Worm (Caenorhabditis elegans) whole organism, L4 larva: ENCODE data around the gene R09B5.11.

Source experiments
- F10B5.3 ChIP-seq: sonication (generic microtip); optimal IDR thresholded peaks from 2 replicates; lab custom pipeline; 2016; ENCODE audit warnings: mild to moderate bottlenecking, missing genetic modification characterization, missing compliant biosample characterization
- F44E2.7 ChIP-seq: fragments of 200-800 bp; sonication (Bioruptor generic); IDR thresholded peaks from 2 replicates; pipeline ENCODE4 v2.1.2; 2022; ENCODE audit warnings: missing genetic modification characterization, missing compliant biosample characterization
- Y75B8A.6 ChIP-seq: fragments of 200-800 bp; sonication (Bioruptor generic); IDR thresholded peaks from 2 replicates; pipeline ENCODE4 v1.3.6; 2022; ENCODE audit warnings: missing genetic modification reagents, missing genetic modification characterization, missing compliant biosample characterization
- ZK337.2 ChIP-seq: fragments of 200-800 bp; sonication (Bioruptor generic); IDR thresholded peaks from 2 replicates; pipeline ENCODE4 v1.3.6; 2022; ENCODE audit warnings: missing genetic modification reagents, missing genetic modification characterization, missing compliant biosample characterization
- aha-1 ChIP-seq: fragments of 150-350 bp; peaks from one replicate; lab custom pipeline; 2014; ENCODE audit warnings: missing biosample characterization, missing genetic modification characterization
- aly-2 ChIP-seq: sonication (generic microtip); optimal IDR thresholded peaks from 2 replicates; lab custom pipeline; 2018; ENCODE audit warnings: missing biosample characterization, missing genetic modification characterization
- cey-2 ChIP-seq: sonication (generic microtip); optimal IDR thresholded peaks from 3 replicates; lab custom pipeline; 2017; ENCODE audit warnings: missing genetic modification characterization, mild to moderate bottlenecking, missing compliant biosample characterization, antibody characterized with exemption, borderline replicate concordance; ENCODE audit not compliant: insufficient read depth
- ctbp-1 ChIP-seq: fragments of 200-800 bp; sonication (Bioruptor generic); IDR thresholded peaks from 2 replicates; pipeline ENCODE4 v1.3.6; 2022; ENCODE audit warnings: missing genetic modification reagents, missing genetic modification characterization, missing compliant biosample characterization
- daf-16 ChIP-seq, 3 experiments: sonication (generic microtip); optimal IDR thresholded peaks; 2 replicates each; lab custom pipeline; 2016 to 2017; ENCODE audit warnings: missing genetic modification characterization in 3 of 3, missing genetic modification reagents in 3 of 3, mild to moderate bottlenecking in 2 of 3, missing compliant biosample characterization in 2 of 3, missing biosample characterization in 1 of 3, moderate library complexity in 1 of 3
- dmd-6 ChIP-seq: fragments of 200-800 bp; sonication (Bioruptor generic); IDR thresholded peaks from 2 replicates; pipeline ENCODE4 v1.3.6; 2022; ENCODE audit warnings: missing genetic modification reagents, missing genetic modification characterization, missing compliant biosample characterization
- dmd-8 ChIP-seq: fragments of 200-800 bp; sonication (Bioruptor generic); IDR thresholded peaks from 2 replicates; pipeline ENCODE4 v1.3.6; 2022; ENCODE audit warnings: missing genetic modification characterization, missing compliant biosample characterization
- dpl-1 ChIP-seq: fragments of 150-350 bp; optimal IDR thresholded peaks from 2 replicates; lab custom pipeline; 2014; ENCODE audit warnings: missing biosample characterization, missing genetic modification reagents, missing genetic modification characterization
- dve-1 ChIP-seq: sonication (generic microtip); optimal IDR thresholded peaks from 2 replicates; lab custom pipeline; 2017; ENCODE audit warnings: antibody characterized with exemption, mild to moderate bottlenecking, missing genetic modification characterization, missing compliant biosample characterization; ENCODE audit not compliant: insufficient read depth
- fkh-10 ChIP-seq: fragments of 150-350 bp; optimal IDR thresholded peaks from 2 replicates; lab custom pipeline; 2014; ENCODE audit warnings: missing biosample characterization, missing genetic modification reagents, missing genetic modification characterization
- gei-8 ChIP-seq: fragments of 200-800 bp; sonication (Bioruptor generic); optimal IDR thresholded peaks from 2 replicates; lab custom pipeline; 2018; ENCODE audit warnings: mild to moderate bottlenecking, missing genetic modification characterization, missing compliant biosample characterization
- hlh-11 ChIP-seq: fragments of 200-800 bp; sonication (Bioruptor generic); optimal IDR thresholded peaks from 2 replicates; lab custom pipeline; 2018; ENCODE audit warnings: mild to moderate bottlenecking, missing genetic modification characterization, missing compliant biosample characterization
- hlh-30 ChIP-seq: sonication (generic microtip); optimal IDR thresholded peaks from 2 replicates; lab custom pipeline; 2017; ENCODE audit warnings: antibody characterized with exemption, mild to moderate bottlenecking, missing genetic modification characterization, missing compliant biosample characterization; ENCODE audit not compliant: insufficient read depth
- jun-1 ChIP-seq: fragments of 150-350 bp; optimal IDR thresholded peaks from 2 replicates; lab custom pipeline; 2014; ENCODE audit warnings: missing biosample characterization, missing genetic modification reagents, missing genetic modification characterization
- lin-38 ChIP-seq: fragments of 200-800 bp; sonication (Bioruptor generic); IDR thresholded peaks from 2 replicates; pipeline ENCODE4 v1.3.6; 2022; ENCODE audit warnings: missing genetic modification reagents, missing genetic modification characterization, missing compliant biosample characterization
- lsy-2 ChIP-seq, 2 experiments: fragments of 150-350 bp in 1 of 2; sonication (generic microtip) in 1 of 2; optimal IDR thresholded peaks; 2 replicates each; lab custom pipeline; 2014 to 2017; ENCODE audit warnings: missing biosample characterization in 2 of 2, missing genetic modification characterization in 2 of 2
- mdl-1 ChIP-seq, 2 experiments: fragments of 150-350 bp in 1 of 2; sonication (generic microtip) in 1 of 2; optimal IDR thresholded peaks; 2 replicates each; lab custom pipeline; 2014 to 2017; ENCODE audit warnings: missing biosample characterization in 2 of 2, missing genetic modification characterization in 2 of 2
- mes-2 ChIP-seq: sonication (generic microtip); optimal IDR thresholded peaks from 2 replicates; lab custom pipeline; 2016; ENCODE audit warnings: missing genotype, mild to moderate bottlenecking, missing genetic modification characterization, missing compliant biosample characterization; ENCODE audit not compliant: poor library complexity, severe bottlenecking
- mxl-3 ChIP-seq: fragments of 200-800 bp; sonication (Bioruptor generic); optimal IDR thresholded peaks from 2 replicates; lab custom pipeline; 2018; ENCODE audit warnings: mild to moderate bottlenecking, missing genetic modification characterization, missing compliant biosample characterization
- nhr-10 ChIP-seq: fragments of 150-350 bp; optimal IDR thresholded peaks from 2 replicates; lab custom pipeline; 2014; ENCODE audit warnings: missing biosample characterization, missing genetic modification characterization
- nhr-237 ChIP-seq: sonication (generic microtip); optimal IDR thresholded peaks from 2 replicates; lab custom pipeline; 2017; ENCODE audit warnings: missing biosample characterization, missing genetic modification characterization
- nhr-28 ChIP-seq: fragments of 150-350 bp; optimal IDR thresholded peaks from 2 replicates; lab custom pipeline; 2014; ENCODE audit warnings: missing biosample characterization, missing genetic modification characterization
- nhr-48 ChIP-seq: sonication (generic microtip); optimal IDR thresholded peaks from 2 replicates; lab custom pipeline; 2016; ENCODE audit warnings: mild to moderate bottlenecking, missing genetic modification characterization, missing compliant biosample characterization
- nhr-77 ChIP-seq: fragments of 150-350 bp; optimal IDR thresholded peaks from 2 replicates; lab custom pipeline; 2014; ENCODE audit warnings: missing biosample characterization, missing genetic modification characterization
- php-3 ChIP-seq: fragments of 200-800 bp; sonication (Bioruptor generic); IDR thresholded peaks from 2 replicates; pipeline ENCODE4 v1.3.6; 2022; ENCODE audit warnings: missing genetic modification reagents, missing genetic modification characterization, missing compliant biosample characterization
- pqm-1 ChIP-seq: sonication (generic microtip); optimal IDR thresholded peaks from 2 replicates; lab custom pipeline; 2017; ENCODE audit warnings: missing biosample characterization, missing genetic modification characterization
- rbr-2 ChIP-seq: sonication (generic microtip); optimal IDR thresholded peaks from 2 replicates; lab custom pipeline; 2016; ENCODE audit warnings: missing genotype, missing genetic modification characterization, missing compliant biosample characterization
- saeg-2 ChIP-seq: fragments of 200-800 bp; sonication (Bioruptor generic); IDR thresholded peaks from 2 replicates; pipeline ENCODE4 v1.3.6; 2022; ENCODE audit warnings: missing genetic modification reagents, missing genetic modification characterization, missing compliant biosample characterization
- sdz-12 ChIP-seq: fragments of 200-800 bp; sonication (Bioruptor generic); optimal IDR thresholded peaks from 2 replicates; lab custom pipeline; 2018; ENCODE audit warnings: mild to moderate bottlenecking, missing genetic modification characterization, missing compliant biosample characterization
- snpc-4 ChIP-seq: fragments of 150-350 bp; optimal IDR thresholded peaks from 2 replicates; lab custom pipeline; 2014; ENCODE audit warnings: missing biosample characterization, missing genetic modification characterization
- spr-1 ChIP-seq: sonication (generic microtip); optimal IDR thresholded peaks from 2 replicates; lab custom pipeline; 2016; ENCODE audit warnings: mild to moderate bottlenecking, missing genetic modification characterization, missing compliant biosample characterization
- spr-3 ChIP-seq: fragments of 200-800 bp; sonication (Bioruptor generic); optimal IDR thresholded peaks from 2 replicates; lab custom pipeline; 2018; ENCODE audit warnings: mild to moderate bottlenecking, missing genetic modification characterization, missing compliant biosample characterization
- tag-97 ChIP-seq: fragments of 200-800 bp; sonication (Bioruptor generic); IDR thresholded peaks from 2 replicates; pipeline ENCODE4 v1.3.6; 2022; ENCODE audit warnings: missing genetic modification characterization, missing compliant biosample characterization
- tra-1 ChIP-seq: fragments of 200-800 bp; sonication (Bioruptor generic); IDR thresholded peaks from 2 replicates; pipeline ENCODE4 v1.3.6; 2022; ENCODE audit warnings: missing genetic modification reagents, missing genetic modification characterization, missing compliant biosample characterization
- unc-39 ChIP-seq: sonication (generic microtip); optimal IDR thresholded peaks from 2 replicates; lab custom pipeline; 2017; ENCODE audit warnings: missing biosample characterization, missing genetic modification characterization
- unc-62 ChIP-seq, 3 experiments: fragments of 150-350 bp in 1 of 3; sonication (generic microtip); optimal IDR thresholded peaks in 2 of 3; peaks in 1 of 3; 1 replicate in 1 of 3; 2 replicates in 2 of 3; lab custom pipeline; 2014 to 2017; ENCODE audit warnings: missing biosample characterization in 3 of 3, missing genetic modification characterization in 3 of 3, missing genetic modification reagents in 3 of 3, missing genotype in 1 of 3
- vab-7 ChIP-seq: fragments of 200-800 bp; sonication (Bioruptor generic); IDR thresholded peaks from 2 replicates; pipeline ENCODE4 v1.3.6; 2022; ENCODE audit warnings: missing genetic modification reagents, missing genetic modification characterization, missing compliant biosample characterization
- zip-11 ChIP-seq: fragments of 200-800 bp; sonication (Bioruptor generic); IDR thresholded peaks from 2 replicates; pipeline ENCODE4 v1.3.6; 2022; ENCODE audit warnings: missing genetic modification characterization, missing compliant biosample characterization
- ztf-11 ChIP-seq: fragments of 150-350 bp; optimal IDR thresholded peaks from 2 replicates; lab custom pipeline; 2014; ENCODE audit warnings: missing biosample characterization, missing genetic modification characterization

Gene R09B5.11

ce11 chrV:1438832-1439231 is at the start of gene R09B5.11:
Gene R09B5.11 (plus strand): TSS chrV:1439205.
- TF ChIP-seq cey-2 (tag; lab: Kevin White, UChicago) (peak; percentile 16), hlh-11 (peak; percentile 17), nhr-28 (tag; lab: Kevin White, UChicago) (peak; percentile 68), Y75B8A.6 (no peak), nhr-48 (tag; lab: Kevin White, UChicago) (peak; percentile 7), rbr-2 (tag; lab: Kevin White, UChicago) (no peak), aha-1 (tag; lab: Kevin White, UChicago) (peak; percentile 11), mdl-1 (tag; optimal IDR thresholded peaks at IDR 0.05; lab: Kevin White, UChicago) (peak in 1 of 2 experiments; percentile 19), hlh-30 (tag; lab: Kevin White, UChicago) (peak; percentile 47), dmd-6 (peak; percentile 36), F10B5.3 (tag; lab: Kevin White, UChicago) (no peak), F44E2.7 (no peak)

ce11 chrV:1389838-1390237 is 49.2 kb upstream of the R09B5.11 start:
- TF ChIP-seq ZK337.2 (no peak), nhr-10 (tag; lab: Kevin White, UChicago) (no peak), hlh-11 (peak; percentile 6), saeg-2 (GFP tag; lab: Robert Waterston, UW) (no peak), gei-8 (GFP tag; lab: Kevin White, UChicago) (no peak), nhr-237 (tag; lab: Kevin White, UChicago) (no peak), mxl-3 (GFP tag; lab: Kevin White, UChicago) (no peak), sdz-12 (GFP tag; lab: Kevin White, UChicago) (no peak), jun-1 (no peak), unc-62 (GFP tag; optimal IDR thresholded peaks at IDR 0.05 in 1 of 2; lab: Kevin White, UChicago) (no peak), unc-62 (tag; optimal IDR thresholded peaks at IDR 0.05; lab: Kevin White, UChicago) (no peak), vab-7 (GFP tag; lab: Robert Waterston, UW) (no peak), fkh-10 (no peak), lin-38 (GFP tag; lab: Robert Waterston, UW) (no peak), rbr-2 (tag; lab: Kevin White, UChicago) (no peak), hlh-30 (tag; lab: Kevin White, UChicago) (no peak), dmd-8 (GFP tag; lab: Robert Waterston, UW) (no peak), tag-97 (GFP tag; lab: Robert Waterston, UW) (no peak), pqm-1 (tag; lab: Kevin White, UChicago) (peak; percentile 83), nhr-28 (tag; lab: Kevin White, UChicago) (peak; percentile 68), unc-39 (tag; lab: Kevin White, UChicago) (no peak), aha-1 (tag; lab: Kevin White, UChicago) (peak; percentile 42), lsy-2 (tag; optimal IDR thresholded peaks at IDR 0.05; lab: Kevin White, UChicago) (no peak), nhr-77 (tag; lab: Kevin White, UChicago) (no peak), mes-2 (tag; lab: Kevin White, UChicago) (no peak), ctbp-1 (GFP tag; lab: Robert Waterston, UW) (no peak), zip-11 (no peak), dve-1 (tag; lab: Kevin White, UChicago) (peak; percentile 33), dmd-6 (0 out of 2 replicates have a peak, but pooled peaks have one; percentile 36), daf-16 (GFP tag; optimal IDR thresholded peaks at IDR 0.05; lab: Kevin White, UChicago) (no peak), daf-16 (tag; optimal IDR thresholded peaks at IDR 0.05; lab: Kevin White, UChicago) (peak; percentile 54), php-3 (peak; percentile 82), ztf-11 (no peak), tra-1 (GFP tag; lab: Robert Waterston, UW) (no peak), aly-2 (tag; lab: Kevin White, UChicago) (no peak), dpl-1 (GFP tag; lab: Kevin White, UChicago) (no peak), snpc-4 (tag; lab: Kevin White, UChicago) (no peak), spr-3 (GFP tag; lab: Kevin White, UChicago) (no peak), spr-1 (tag; lab: Kevin White, UChicago) (no peak)
